Fruit fly (Drosophila melanogaster): ENCODE results near the gene Fgop2.

Gene Fgop2

dm6 chr2L:6945088-6945487 lies at the start of gene Fgop2:
Fgop2 (minus strand) TSS chr2L:6945289.
- peak; percentile 64 for TF ChIP-seq achi (GFP tag; optimal IDR thresholded peaks at IDR 0.05)
- TF ChIP-seq Sox14 (GFP tag; optimal IDR thresholded peaks at IDR 0.05), result peak; percentile 40
- TF ChIP-seq CG11762 (GFP tag; optimal IDR thresholded peaks at IDR 0.05; ENCODE audit: insufficient read depth), result no peak

- TF ChIP-seq CG4318 (GFP tag; optimal IDR thresholded peaks at IDR 0.05), result peak; percentile 44
- TF ChIP-seq ss (GFP tag; optimal IDR thresholded peaks at IDR 0.05), result peak; percentile 61 to 75
- TF ChIP-seq eg (GFP tag; IDR thresholded peaks at IDR 0.05), result peak; percentile 83
- peak; percentile 65 for TF ChIP-seq CG3032 (tag; optimal IDR thresholded peaks at IDR 0.05)
- TF ChIP-seq pdm3 (GFP tag; optimal IDR thresholded peaks at IDR 0.05), result peak; percentile 65
- no peak for TF ChIP-seq CG6854 (GFP tag; optimal IDR thresholded peaks at IDR 0.05)
- TF ChIP-seq Sox14 (GFP tag; optimal IDR thresholded peaks at IDR 0.05), result peak; percentile 67
- peak; percentile 36 for TF ChIP-seq CG34406 (GFP tag; optimal IDR thresholded peaks at IDR 0.05)
- peak; percentile 59 for TF ChIP-seq achi (GFP tag; optimal IDR thresholded peaks at IDR 0.05)
- peak; percentile 46 for TF ChIP-seq CG11762 (GFP tag; optimal IDR thresholded peaks at IDR 0.05; ENCODE audit: insufficient read depth)
- peak; percentile 44 for TF ChIP-seq CG16779 (tag; optimal IDR thresholded peaks at IDR 0.05)
- peak; percentile 67 for TF ChIP-seq CG6276 (GFP tag; optimal IDR thresholded peaks at IDR 0.05)
- peak; percentile 54 for TF ChIP-seq topi (GFP tag; optimal IDR thresholded peaks at IDR 0.05)
- peak; percentile 79 for TF ChIP-seq CG3919 (GFP tag; optimal IDR thresholded peaks at IDR 0.05)
- peak; percentile 12 for TF ChIP-seq Smox (GFP tag; optimal IDR thresholded peaks at IDR 0.05)
- TF ChIP-seq dsx (GFP tag; optimal IDR thresholded peaks at IDR 0.05; ENCODE audit: poor library complexity, severe bottlenecking), result peak; percentile 64
- TF ChIP-seq CG6792 (GFP tag; optimal IDR thresholded peaks at IDR 0.05), result peak; percentile 66
- peak; percentile 35 for TF ChIP-seq CG10631 (GFP tag; optimal IDR thresholded peaks at IDR 0.05)
- TF ChIP-seq Sox102F (GFP tag; optimal IDR thresholded peaks at IDR 0.05), result no peak
- no peak for TF ChIP-seq fd85E (GFP tag; optimal IDR thresholded peaks at IDR 0.05)
- no peak for TF ChIP-seq Ets21C (GFP tag; optimal IDR thresholded peaks at IDR 0.05)
- peak; percentile 65 for TF ChIP-seq CG6808 (GFP tag; optimal IDR thresholded peaks at IDR 0.05)
- peak; percentile 37; the same call in 1 of the 2 replicates for TF ChIP-seq CG11294 (GFP tag; IDR thresholded peaks at IDR 0.05)
- TF ChIP-seq dac (GFP tag; optimal IDR thresholded peaks at IDR 0.05), result peak; percentile 39
- TF ChIP-seq fd59A (GFP tag; optimal IDR thresholded peaks at IDR 0.05), result peak; percentile 54
- no peak for TF ChIP-seq Blimp-1 (GFP tag; optimal IDR thresholded peaks at IDR 0.05)
- TF ChIP-seq Ets96B (tag; optimal IDR thresholded peaks at IDR 0.05), result peak; percentile 76
- no peak for TF ChIP-seq Met (GFP tag; optimal IDR thresholded peaks at IDR 0.05)
- TF ChIP-seq CG9139 (GFP tag; optimal IDR thresholded peaks at IDR 0.05), result peak; percentile 45
- TF ChIP-seq cyc (GFP tag; optimal IDR thresholded peaks at IDR 0.05), result peak; percentile 27
- TF ChIP-seq CG6163 (GFP tag; IDR thresholded peaks at IDR 0.05), result peak; percentile 88
- TF ChIP-seq esn (GFP tag; optimal IDR thresholded peaks at IDR 0.05), result no peak
- peak; percentile 48 for TF ChIP-seq CG11902 (GFP tag; optimal IDR thresholded peaks at IDR 0.05)
- TF ChIP-seq Eip93F (GFP tag; optimal IDR thresholded peaks at IDR 0.05), result no peak
- TF ChIP-seq CG32006 (GFP tag; optimal IDR thresholded peaks at IDR 0.05), result peak; percentile 76
- TF ChIP-seq lz (GFP tag; optimal IDR thresholded peaks at IDR 0.05), result no peak
- peak; percentile 63 for TF ChIP-seq Lpt (GFP tag; optimal IDR thresholded peaks at IDR 0.05)
- no peak for TF ChIP-seq Hr38 (GFP tag; optimal IDR thresholded peaks at IDR 0.05)
- no peak for TF ChIP-seq vri (GFP tag; optimal IDR thresholded peaks at IDR 0.05)
- TF ChIP-seq fkh (GFP tag; optimal IDR thresholded peaks at IDR 0.05), result no peak
- peak; percentile 50 for TF ChIP-seq CG7368 (GFP tag; optimal IDR thresholded peaks at IDR 0.05)
- TF ChIP-seq OdsH (GFP tag; optimal IDR thresholded peaks at IDR 0.05), result peak; percentile 66
- TF ChIP-seq CG8632 (GFP tag; optimal IDR thresholded peaks at IDR 0.05), result peak; percentile 33
- peak; percentile 62 for TF ChIP-seq acj6 (GFP tag; optimal IDR thresholded peaks at IDR 0.05)
- TF ChIP-seq CG15336 (GFP tag; IDR thresholded peaks at IDR 0.05), result peak; percentile 78
- TF ChIP-seq CG8319 (GFP tag; optimal IDR thresholded peaks at IDR 0.05), result peak; percentile 33
- peak; percentile 82 for TF ChIP-seq Eip75B (GFP tag; optimal IDR thresholded peaks at IDR 0.05)
- peak; percentile 64 for TF ChIP-seq CG10669 (GFP tag; optimal IDR thresholded peaks at IDR 0.05)
- peak; percentile 53 to 55 for TF ChIP-seq salr (GFP tag; optimal IDR thresholded peaks at IDR 0.05)
These were observed 46.0 kb upstream of the Fgop2 start for dm6 chr2L:6991085-6991484.

All from whole organism, prepupa.